Fruit fly (Drosophila melanogaster): ENCODE results near the gene Nep2.

Gene Nep2

DNA sequence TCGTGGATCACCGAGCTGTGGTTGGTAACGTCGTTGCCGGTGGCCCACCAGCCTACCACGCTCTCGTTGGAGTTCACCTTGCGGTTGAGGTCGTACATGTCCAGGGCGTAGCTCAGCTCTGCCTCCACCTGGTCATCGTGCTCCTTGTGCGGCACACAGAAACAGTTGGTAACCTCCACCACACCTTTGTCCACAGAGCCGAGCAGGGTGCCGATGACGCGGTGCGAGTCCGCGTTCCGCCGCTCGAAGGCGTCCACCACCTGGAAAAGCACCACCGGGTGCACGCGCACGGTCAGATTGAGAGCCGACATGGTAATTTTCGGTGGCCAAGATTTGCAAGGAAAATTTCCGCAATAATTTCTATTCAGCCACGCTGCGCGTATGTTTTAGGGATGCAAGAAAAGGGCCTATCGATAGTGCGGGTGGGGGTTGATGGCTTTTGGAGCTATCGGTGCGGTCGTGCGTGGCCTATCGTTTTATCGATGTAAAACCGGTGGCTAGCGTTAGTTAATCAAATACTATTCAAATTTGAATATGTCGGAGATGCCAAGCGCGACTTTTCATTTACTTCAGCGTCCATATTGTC lies 17.8 kb downstream of the Nep2 start, which contains the start of gene eIF3f1 (continued):
- TF ChIP-seq Rel (GFP tag; optimal IDR thresholded peaks at IDR 0.05) (no peak), Rel (tag; optimal IDR thresholded peaks at IDR 0.05) (peak; percentile 8), Jra (GFP tag; optimal IDR thresholded peaks at IDR 0.05) (no peak), sv (GFP tag; optimal IDR thresholded peaks at IDR 0.05) (no peak), psq (GFP tag; optimal IDR thresholded peaks at IDR 0.05) (no peak), Abd-B (GFP tag; optimal IDR thresholded peaks at IDR 0.05) (no peak), ey (GFP tag; optimal IDR thresholded peaks at IDR 0.05) (no peak), CG32264 (GFP tag; optimal IDR thresholded peaks at IDR 0.05) (no peak), CrebA (GFP tag; optimal IDR thresholded peaks at IDR 0.05; ENCODE audit: borderline replicate concordance) (no peak), Sp1 (GFP tag; optimal IDR thresholded peaks at IDR 0.05) (no peak)

DNA sequence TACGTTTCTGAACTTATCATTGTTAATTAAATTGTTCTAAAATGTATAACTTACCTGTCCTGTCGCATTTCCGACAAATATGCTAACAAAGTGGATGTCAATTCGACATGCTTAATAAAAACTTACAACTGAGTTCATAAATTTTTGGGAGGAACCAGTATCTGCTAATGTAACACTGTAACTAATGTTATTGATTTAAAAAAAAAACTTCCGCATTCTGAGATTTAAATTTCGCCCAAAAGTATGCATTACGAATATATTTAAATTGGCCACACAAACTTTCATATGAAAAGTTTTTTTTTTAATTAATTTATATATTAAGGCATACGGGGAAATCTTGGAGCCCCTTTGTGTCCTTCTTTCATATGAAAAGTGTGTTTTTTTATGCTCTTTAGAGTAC lies 19.6 kb downstream of the Nep2 start:
- TF ChIP-seq sage (GFP tag; optimal IDR thresholded peaks at IDR 0.05) (no peak), OdsH (GFP tag; optimal IDR thresholded peaks at IDR 0.05) (no peak), pan (optimal IDR thresholded peaks at IDR 0.05) (no peak), brk (GFP tag; optimal IDR thresholded peaks at IDR 0.05) (no peak), dl (GFP tag; optimal IDR thresholded peaks at IDR 0.05; ENCODE audit: insufficient read depth in 1 of 2, partially characterized antibody in 2 of 2) (no peak), usp (GFP tag; optimal IDR thresholded peaks at IDR 0.05) (no peak), rgr (GFP tag; optimal IDR thresholded peaks at IDR 0.05) (no peak), Hr78 (GFP tag; optimal IDR thresholded peaks at IDR 0.05) (no peak), ey (GFP tag; optimal IDR thresholded peaks at IDR 0.05) (no peak), CG9705 (GFP tag; optimal IDR thresholded peaks at IDR 0.05) (no peak), N (GFP tag; optimal IDR thresholded peaks at IDR 0.05) (no peak), br (GFP tag; optimal IDR thresholded peaks at IDR 0.05) (no peak), Rel (GFP tag; optimal IDR thresholded peaks at IDR 0.05) (no peak), Rel (tag; optimal IDR thresholded peaks at IDR 0.05) (no peak), Jra (GFP tag; optimal IDR thresholded peaks at IDR 0.05) (no peak), foxo (GFP tag; optimal IDR thresholded peaks at IDR 0.05) (no peak), Abd-B (GFP tag; optimal IDR thresholded peaks at IDR 0.05) (no peak), Vsx2 (GFP tag; optimal IDR thresholded peaks at IDR 0.05; ENCODE audit: partially characterized antibody) (no peak), HLH106 (tag; optimal IDR thresholded peaks at IDR 0.05) (no peak), woc (GFP tag; optimal IDR thresholded peaks at IDR 0.05) (no peak)

DNA sequence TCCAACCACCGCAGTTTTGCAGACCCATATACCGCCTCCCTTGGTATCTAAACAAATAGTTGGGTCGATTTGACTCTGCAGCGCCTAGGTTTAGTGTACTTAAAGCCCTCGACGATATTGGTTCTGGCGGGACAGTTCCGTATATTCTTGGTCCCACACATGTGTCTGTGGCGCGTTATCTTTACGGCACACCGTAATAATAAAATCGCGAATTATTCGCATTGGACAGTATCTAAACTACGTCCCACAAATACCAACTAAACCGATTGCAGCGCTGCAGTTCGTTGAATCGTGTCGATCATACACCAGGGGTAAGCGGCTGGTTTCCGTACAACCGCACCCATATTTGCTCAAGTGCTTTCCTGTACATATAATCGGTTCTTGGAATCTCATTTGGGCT lies 25.6 kb downstream of the Nep2 start:
- TF ChIP-seq Hr78 (GFP tag; optimal IDR thresholded peaks at IDR 0.05) = no peak
- no peak for TF ChIP-seq dmrt93B (GFP tag; optimal IDR thresholded peaks at IDR 0.05)
- TF ChIP-seq Dfd (GFP tag; optimal IDR thresholded peaks at IDR 0.05) = no peak
- no peak for TF ChIP-seq foxo (GFP tag; optimal IDR thresholded peaks at IDR 0.05)
- no peak for TF ChIP-seq Myc (optimal IDR thresholded peaks at IDR 0.05)
- no peak for TF ChIP-seq Abd-B (GFP tag; optimal IDR thresholded peaks at IDR 0.05)
- no peak for TF ChIP-seq fru (GFP tag; optimal IDR thresholded peaks at IDR 0.05)
- no peak for TF ChIP-seq ey (GFP tag; optimal IDR thresholded peaks at IDR 0.05)
- no peak for TF ChIP-seq Rel (GFP tag; optimal IDR thresholded peaks at IDR 0.05)
- TF ChIP-seq Rel (tag; optimal IDR thresholded peaks at IDR 0.05) = no peak
- no peak for TF ChIP-seq Jra (GFP tag; optimal IDR thresholded peaks at IDR 0.05)
- no peak for TF ChIP-seq brk (GFP tag; optimal IDR thresholded peaks at IDR 0.05)
- no peak for TF ChIP-seq Hr83 (GFP tag; optimal IDR thresholded peaks at IDR 0.05; ENCODE audit: poor library complexity, severe bottlenecking)
- TF ChIP-seq CG9705 (GFP tag; optimal IDR thresholded peaks at IDR 0.05) = no peak
- no peak for TF ChIP-seq N (GFP tag; optimal IDR thresholded peaks at IDR 0.05)
- no peak for TF ChIP-seq Hnf4 (GFP tag; optimal IDR thresholded peaks at IDR 0.05)
- TF ChIP-seq jim (GFP tag; optimal IDR thresholded peaks at IDR 0.05) = no peak

dm6 chr3R:4705167-4705566 lies 26.5 kb downstream of the Nep2 start:
- TF ChIP-seq CG9705 (GFP tag; optimal IDR thresholded peaks at IDR 0.05) = no peak
- TF ChIP-seq dmrt93B (GFP tag; optimal IDR thresholded peaks at IDR 0.05) = no peak
- TF ChIP-seq Abd-B (GFP tag; optimal IDR thresholded peaks at IDR 0.05) = no peak
- no peak for TF ChIP-seq Dfd (GFP tag; optimal IDR thresholded peaks at IDR 0.05)
- TF ChIP-seq CrebA (GFP tag; optimal IDR thresholded peaks at IDR 0.05; ENCODE audit: borderline replicate concordance) = no peak
- no peak for TF ChIP-seq sage (GFP tag; optimal IDR thresholded peaks at IDR 0.05)
- no peak for TF ChIP-seq jim (GFP tag; optimal IDR thresholded peaks at IDR 0.05)
- TF ChIP-seq Sp1 (GFP tag; optimal IDR thresholded peaks at IDR 0.05) = no peak
- TF ChIP-seq rgr (GFP tag; optimal IDR thresholded peaks at IDR 0.05) = no peak
- no peak for TF ChIP-seq h (GFP tag; optimal IDR thresholded peaks at IDR 0.05)
